Worm (Caenorhabditis elegans) whole organism, midembryonic: ENCODE data around the gene abt-1.

Source experiments
- flt-1 ChIP-seq: fragments of 200-800 bp; sonication (Bioruptor generic); IDR thresholded peaks from 2 replicates; pipeline ENCODE4 v1.3.6; 2022; ENCODE audit warnings: missing genetic modification characterization, missing compliant biosample characterization
- tab-1 ChIP-seq: fragments of 200-800 bp; sonication (Bioruptor generic); IDR thresholded peaks from 2 replicates; pipeline ENCODE4 v1.3.6; 2022; ENCODE audit warnings: missing genetic modification characterization, missing compliant biosample characterization
- ztf-29 ChIP-seq: fragments of 200-800 bp; sonication (Bioruptor generic); IDR thresholded peaks from 2 replicates; pipeline ENCODE4 v1.3.6; 2022; ENCODE audit warnings: missing genetic modification reagents, missing genetic modification characterization, missing compliant biosample characterization

DNA sequence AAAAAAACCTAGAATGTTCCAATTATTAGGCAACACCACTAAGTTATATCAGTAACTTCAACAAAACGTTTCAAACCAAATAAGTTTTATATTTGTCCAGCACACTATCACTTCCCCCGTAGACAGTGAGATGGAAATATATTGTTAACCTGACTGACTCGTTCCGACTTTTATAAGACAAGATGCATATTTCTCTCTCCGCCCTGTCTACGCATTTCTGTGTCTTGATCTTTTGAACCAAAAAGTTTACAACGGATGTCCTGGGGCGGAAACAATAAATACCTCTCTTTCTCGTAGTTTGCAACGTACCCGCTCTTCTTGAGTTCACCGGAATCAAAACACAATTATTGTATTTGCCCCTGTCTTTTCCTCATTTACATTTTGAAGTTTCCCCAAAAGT, 36.5 kb upstream of the abt-1 start:
- TF ChIP-seq flt-1 (no peak), tab-1 (no peak), ztf-29 (GFP tag; lab: Robert Waterston, UW) (no peak)
